Worm (Caenorhabditis elegans): Measurements from ENCODE around the gene cka-1.

cka-1 gene

DNA sequence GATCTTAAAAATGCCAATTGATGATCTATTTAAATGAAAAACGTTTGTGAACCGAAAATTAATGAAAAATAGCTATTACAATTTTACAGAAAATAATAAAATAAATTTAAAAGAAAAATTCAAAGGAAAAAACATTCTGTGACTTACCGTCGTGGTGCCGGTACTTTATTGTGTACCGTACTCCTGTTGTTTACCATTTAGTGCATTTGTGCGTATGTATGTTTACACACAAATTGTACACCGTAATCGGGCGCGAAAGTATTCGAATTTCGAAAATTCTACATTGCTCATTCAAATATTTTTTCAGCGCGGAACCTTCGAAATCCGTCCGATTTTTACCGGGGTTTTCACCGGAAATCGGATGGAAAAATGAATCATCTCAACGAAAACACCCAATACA is 40.6 kb upstream of the cka-1 start, which contains the start of gene T13F2.6 (continued):
- TF ChIP-seq cebp-1 (GFP tag; IDR thresholded peaks at IDR 0.05): no peak
- no peak for TF ChIP-seq cebp-1 (tag; optimal IDR thresholded peaks at IDR 0.05)
- no peak; the same call in 1 of the 2 replicates for TF ChIP-seq madf-8 (GFP tag; conservative IDR thresholded peaks at IDR 0.05)
- TF ChIP-seq athp-1 (tag; optimal IDR thresholded peaks at IDR 0.05): peak; percentile 65
- peak; percentile 82 for TF ChIP-seq Y53F4B.3 (GFP tag; IDR thresholded peaks at IDR 0.05)
- peak; percentile 60; the same call in 1 of the 2 replicates for TF ChIP-seq B0336.3 (GFP tag; IDR thresholded peaks at IDR 0.05)
- TF ChIP-seq hrde-1 (tag; optimal IDR thresholded peaks at IDR 0.05; ENCODE audit: borderline replicate concordance): peak; percentile 26
- peak; percentile 92 for TF ChIP-seq efl-1 (GFP tag; optimal IDR thresholded peaks at IDR 0.05)
- TF ChIP-seq F55B11.4 (tag; optimal IDR thresholded peaks at IDR 0.05; ENCODE audit: borderline replicate concordance, insufficient read depth): no peak
- TF ChIP-seq Y79H2A.3 (GFP tag; conservative IDR thresholded peaks at IDR 0.05): 0 out of 2 replicates have a peak, but pooled peaks have one; percentile 73
- TF ChIP-seq pbrm-1 (GFP tag; IDR thresholded peaks at IDR 0.05): peak; percentile 79
- no peak for TF ChIP-seq ztf-18 (tag; optimal IDR thresholded peaks at IDR 0.05)
- peak in 1 of 3 experiments; percentile 51 for TF ChIP-seq lin-35 (GFP tag; optimal IDR thresholded peaks at IDR 0.05)
- peak; percentile 57 for TF ChIP-seq snpc-1.1 (tag; optimal IDR thresholded peaks at IDR 0.05; ENCODE audit: insufficient read depth)
- TF ChIP-seq F57C9.4 (tag; optimal IDR thresholded peaks at IDR 0.05): no peak
- no peak for TF ChIP-seq ZK185.1 (tag; optimal IDR thresholded peaks at IDR 0.05; ENCODE audit: poor library complexity, severe bottlenecking)
- no peak for TF ChIP-seq attf-5 (GFP tag; optimal IDR thresholded peaks at IDR 0.05)
- TF ChIP-seq F49E8.2 (tag; optimal IDR thresholded peaks at IDR 0.05; ENCODE audit: insufficient read depth): peak; percentile 92
- no peak for TF ChIP-seq bed-2 (GFP tag; IDR thresholded peaks at IDR 0.05)
- TF ChIP-seq ekl-4 (GFP tag; IDR thresholded peaks at IDR 0.05): peak; percentile 86
- peak; percentile 80 for TF ChIP-seq F33H1.4 (GFP tag; IDR thresholded peaks at IDR 0.05)
- TF ChIP-seq tbp1 (GFP tag; optimal IDR thresholded peaks at IDR 0.05): peak; percentile 71
- TF ChIP-seq hlh-12 (tag; optimal IDR thresholded peaks at IDR 0.05): no peak
- no peak for TF ChIP-seq fkh-3 (tag; optimal IDR thresholded peaks at IDR 0.05)
- peak; percentile 83 for TF ChIP-seq tlf-1 (GFP tag; optimal IDR thresholded peaks at IDR 0.05)
- no peak for TF ChIP-seq gei-17 (GFP tag; optimal IDR thresholded peaks at IDR 0.05)
- no peak for TF ChIP-seq Y67H2A.10 (GFP tag; conservative IDR thresholded peaks at IDR 0.05)
- peak; percentile 55 for TF ChIP-seq him-1 (tag; optimal IDR thresholded peaks at IDR 0.05)
- TF ChIP-seq sea-2 (GFP tag; IDR thresholded peaks at IDR 0.05): no peak
- no peak for TF ChIP-seq C06A6.2 (GFP tag; conservative IDR thresholded peaks at IDR 0.05)
- peak; percentile 94 for TF ChIP-seq D2030.7 (GFP tag; IDR thresholded peaks at IDR 0.05)
- peak; percentile 100 for TF ChIP-seq lsl-1 (GFP tag; optimal IDR thresholded peaks at IDR 0.05)
- TF ChIP-seq snpc-3.4 (tag; optimal IDR thresholded peaks at IDR 0.05): peak; percentile 80
- no peak for TF ChIP-seq lin-40 (tag; optimal IDR thresholded peaks at IDR 0.05)

DNA sequence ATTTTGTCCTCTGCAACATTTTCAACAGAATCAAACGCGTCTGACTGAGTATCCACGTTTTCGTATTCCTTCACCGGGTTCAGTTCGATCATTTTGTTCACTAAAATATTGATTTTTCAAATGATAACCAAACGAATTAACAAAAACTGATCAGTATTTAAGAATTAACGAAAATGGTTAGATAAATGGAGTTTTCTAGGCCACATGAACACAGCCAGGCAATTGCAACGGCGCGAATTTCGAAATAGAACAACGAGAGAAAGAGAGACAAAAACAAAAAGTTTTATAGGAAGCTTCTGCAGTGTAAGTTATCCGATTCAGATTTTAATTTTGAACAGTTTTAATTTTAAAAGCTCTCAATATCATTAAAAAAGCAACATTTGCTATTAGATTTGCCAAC is 40.1 kb upstream of the cka-1 start, which contains the start of gene sna-2:
sna-2 (minus strand) TSS at position 100 of the 400 bp plus-strand sequence.
- TF ChIP-seq mcd-1 (GFP tag; IDR thresholded peaks at IDR 0.05) (no peak), egl-44 (GFP tag; IDR thresholded peaks at IDR 0.05) (no peak), dpl-1 (GFP tag; optimal IDR thresholded peaks at IDR 0.05) (peak; percentile 60), lin-54 (GFP tag; optimal IDR thresholded peaks at IDR 0.05) (peak; percentile 58), xnd-1 (tag; optimal IDR thresholded peaks at IDR 0.05) (no peak), sea-2 (GFP tag; IDR thresholded peaks at IDR 0.05) (no peak), attf-5 (GFP tag; optimal IDR thresholded peaks at IDR 0.05) (no peak), ztf-28 (GFP tag; IDR thresholded peaks at IDR 0.05) (no peak), nfya-1 (tag; optimal IDR thresholded peaks at IDR 0.05; ENCODE audit: borderline replicate concordance, insufficient read depth) (no peak), snpc-4 (GFP tag; optimal IDR thresholded peaks at IDR 0.05) (no peak), snpc-4 (tag; optimal IDR thresholded peaks at IDR 0.05) (peak in 1 of 4 experiments; percentile 26), madf-6 (GFP tag; IDR thresholded peaks at IDR 0.05) (0 out of 2 replicates have a peak, but pooled peaks have one; percentile 27), ccch-3 (GFP tag; optimal IDR thresholded peaks at IDR 0.05) (no peak), ztf-6 (GFP tag; IDR thresholded peaks at IDR 0.05) (no peak), hmg-20 (GFP tag; IDR thresholded peaks at IDR 0.05) (no peak), ekl-4 (GFP tag; IDR thresholded peaks at IDR 0.05) (no peak), F57C9.4 (tag; optimal IDR thresholded peaks at IDR 0.05) (no peak), attf-6 (GFP tag; IDR thresholded peaks at IDR 0.05) (no peak)

Data from whole organism, young adult.